Fruit fly (Drosophila melanogaster): ENCODE results near the gene mus201.

mus201 gene

dm6 chr2L:8411530-8411929 is 26.4 kb upstream of the mus201 start, which contains the start of gene Naglu:
Gene Naglu (minus strand): TSS chr2L:8411868.
- no peak for TF ChIP-seq CG9948 (tag; optimal IDR thresholded peaks at IDR 0.05)
- no peak for TF ChIP-seq rn (GFP tag; IDR thresholded peaks at IDR 0.05)
- TF ChIP-seq fd96Ca (GFP tag; IDR thresholded peaks at IDR 0.05): no peak
- TF ChIP-seq EcR (GFP tag; optimal IDR thresholded peaks at IDR 0.05): peak; percentile 57
- no peak for TF ChIP-seq CG13204 (GFP tag; optimal IDR thresholded peaks at IDR 0.05)
- no peak for TF ChIP-seq CG32121 (GFP tag; IDR thresholded peaks at IDR 0.05)
- TF ChIP-seq CG8159 (tag; optimal IDR thresholded peaks at IDR 0.05): no peak

dm6 chr2L:8414887-8415883 is 22.8 kb upstream of the mus201 start, which contains the start of the genes CG13398 and Akap200:
Gene CG13398 (minus strand): TSS chr2L:8415256.
Gene Akap200 (plus strand): TSS chr2L:8415690.
- 0 out of 3 replicates have a peak, but pooled peaks have one; percentile 15 for TF ChIP-seq CG4496 (GFP tag; IDR thresholded peaks at IDR 0.05)
- peak; percentile 25; the same call in 1 of the 3 replicates for TF ChIP-seq fd96Ca (GFP tag; IDR thresholded peaks at IDR 0.05)
- peak; percentile 35 for TF ChIP-seq Ets98B (GFP tag; IDR thresholded peaks at IDR 0.05)
- no peak for TF ChIP-seq CG10348 (GFP tag; IDR thresholded peaks at IDR 0.05)
- peak; percentile 44 for TF ChIP-seq Pif1B (GFP tag; optimal IDR thresholded peaks at IDR 0.05)
- TF ChIP-seq CG32121 (GFP tag; IDR thresholded peaks at IDR 0.05): peak; percentile 44; the same call in 1 of the 2 replicates
- no peak for TF ChIP-seq EcR (GFP tag; optimal IDR thresholded peaks at IDR 0.05)
- peak; percentile 57 for TF ChIP-seq CG8159 (tag; optimal IDR thresholded peaks at IDR 0.05)
- TF ChIP-seq CG15710 (tag; optimal IDR thresholded peaks at IDR 0.05): peak; percentile 28
- no peak for TF ChIP-seq gl (tag; optimal IDR thresholded peaks at IDR 0.05)
- TF ChIP-seq D1 (tag; optimal IDR thresholded peaks at IDR 0.05): peak; percentile 39
- peak; percentile 28 for TF ChIP-seq CG9948 (tag; optimal IDR thresholded peaks at IDR 0.05)

dm6 chr2L:8416350-8417046 is 21.5 kb upstream of the mus201 start:
- peak; percentile 30; the same call in 1 of the 2 replicates for TF ChIP-seq Ets98B (GFP tag; IDR thresholded peaks at IDR 0.05)
- peak; percentile 35; the same call in 1 of the 2 replicates for TF ChIP-seq CG12605 (GFP tag; IDR thresholded peaks at IDR 0.05)
- TF ChIP-seq CG8159 (tag; optimal IDR thresholded peaks at IDR 0.05): peak; percentile 69
- peak; percentile 0 for TF ChIP-seq D1 (tag; optimal IDR thresholded peaks at IDR 0.05)
- TF ChIP-seq EcR (GFP tag; optimal IDR thresholded peaks at IDR 0.05): peak; percentile 97
- peak; percentile 66 for TF ChIP-seq CG13204 (GFP tag; optimal IDR thresholded peaks at IDR 0.05)
- peak; percentile 19; the same call in 1 of the 2 replicates for TF ChIP-seq CG32121 (GFP tag; IDR thresholded peaks at IDR 0.05)
- peak; percentile 82 for TF ChIP-seq Pif1A (GFP tag; optimal IDR thresholded peaks at IDR 0.05)
- TF ChIP-seq CG9948 (tag; optimal IDR thresholded peaks at IDR 0.05): peak; percentile 65
- peak; percentile 61 for TF ChIP-seq gl (tag; optimal IDR thresholded peaks at IDR 0.05)
- peak; percentile 60 for TF ChIP-seq CG15710 (tag; optimal IDR thresholded peaks at IDR 0.05)
- peak; percentile 72 for TF ChIP-seq CG14655 (GFP tag; optimal IDR thresholded peaks at IDR 0.05)
- peak; percentile 59 for TF ChIP-seq CG8301 (tag; optimal IDR thresholded peaks at IDR 0.05)
- peak; percentile 65 for TF ChIP-seq CG4496 (GFP tag; IDR thresholded peaks at IDR 0.05)
- peak; percentile 65 for TF ChIP-seq CG17806 (tag; optimal IDR thresholded peaks at IDR 0.05)
- peak; percentile 61 for TF ChIP-seq CG34367 (tag; optimal IDR thresholded peaks at IDR 0.05)
- no peak for TF ChIP-seq CG10348 (GFP tag; IDR thresholded peaks at IDR 0.05)
- peak; percentile 69 for TF ChIP-seq Snoo (tag; optimal IDR thresholded peaks at IDR 0.05)
- TF ChIP-seq Pif1B (GFP tag; optimal IDR thresholded peaks at IDR 0.05): peak; percentile 68
- no peak for TF ChIP-seq rn (GFP tag; IDR thresholded peaks at IDR 0.05)
- TF ChIP-seq fd96Ca (GFP tag; IDR thresholded peaks at IDR 0.05): 0 out of 3 replicates have a peak, but pooled peaks have one; percentile 62

- TF ChIP-seq CG8159 (tag; optimal IDR thresholded peaks at IDR 0.05): no peak
Observed at dm6 chr2L:8417562-8417961, 20.4 kb upstream of the mus201 start.

dm6 chr2L:8418113-8418885 is 19.7 kb upstream of the mus201 start:
- TF ChIP-seq CG34367 (tag; optimal IDR thresholded peaks at IDR 0.05): no peak
- peak; percentile 44 for TF ChIP-seq gl (tag; optimal IDR thresholded peaks at IDR 0.05)
- peak; percentile 18 for TF ChIP-seq CG13204 (GFP tag; optimal IDR thresholded peaks at IDR 0.05)

Measured in whole organism, pupa.